Worm (Caenorhabditis elegans): ENCODE results near the gene gly-7.

gly-7 gene

ce11 chrV:1821287-1821686 is at the start of gene gly-7, which contains the start of gene mrpl-39:
Gene gly-7, minus strand, starts transcription at chrV:1821323.
Gene mrpl-39, plus strand, starts transcription at chrV:1821579.
- TF ChIP-seq ceh-82 (tag; optimal IDR thresholded peaks at IDR 0.05) (peak in 1 of 3 experiments; percentile 27), xbp-1 (tag; optimal IDR thresholded peaks at IDR 0.05) (peak; percentile 28), dsc-1 (tag; optimal IDR thresholded peaks at IDR 0.05) (peak; percentile 21), swsn-7 (tag; optimal IDR thresholded peaks at IDR 0.05) (peak; percentile 11), nhr-20 (tag; optimal IDR thresholded peaks at IDR 0.05) (peak; percentile 30), pax-3 (tag; optimal IDR thresholded peaks at IDR 0.05) (no peak), skn-1 (tag; optimal IDR thresholded peaks at IDR 0.05) (peak; percentile 34), ceh-8 (GFP tag; optimal IDR thresholded peaks at IDR 0.05) (no peak), fkh-8 (tag; optimal IDR thresholded peaks at IDR 0.05) (no peak), C16A3.4 (tag; optimal IDR thresholded peaks at IDR 0.05) (peak; percentile 11), lin-35 (GFP tag; optimal IDR thresholded peaks at IDR 0.05) (peak; percentile 15 to 52), nhr-90 (tag; optimal IDR thresholded peaks at IDR 0.05; ENCODE audit: poor library complexity) (peak; percentile 2), unc-130 (tag; optimal IDR thresholded peaks at IDR 0.05) (peak; percentile 20), nhr-84 (tag; optimal IDR thresholded peaks at IDR 0.05) (no peak), nhr-85 (tag) (peak; percentile 6), rnt-1 (tag; optimal IDR thresholded peaks at IDR 0.05) (peak; percentile 53), tbx-2 (tag; optimal IDR thresholded peaks at IDR 0.05) (peak; percentile 32), efl-1 (optimal IDR thresholded peaks at IDR 0.05) (peak; percentile 21 to 52), efl-1 (GFP tag; optimal IDR thresholded peaks at IDR 0.05 in 1 of 2) (peak; percentile 45 to 93), mab-9 (GFP tag; IDR thresholded peaks at IDR 0.05) (no peak), irx-1 (tag; optimal IDR thresholded peaks at IDR 0.05) (no peak), Y116A8C.19 (tag; optimal IDR thresholded peaks at IDR 0.05; ENCODE audit: borderline replicate concordance) (no peak), dpl-1 (GFP tag; optimal IDR thresholded peaks at IDR 0.05) (peak in 2 of 3 experiments; percentile 34 to 48), snu-23 (GFP tag; optimal IDR thresholded peaks at IDR 0.05) (peak; percentile 48), nhr-47 (tag; optimal IDR thresholded peaks at IDR 0.05) (peak; percentile 33), egl-27 (tag; optimal IDR thresholded peaks at IDR 0.05) (no peak), lsy-2 (tag; optimal IDR thresholded peaks at IDR 0.05) (peak in 1 of 2 experiments; percentile 27)

DNA sequence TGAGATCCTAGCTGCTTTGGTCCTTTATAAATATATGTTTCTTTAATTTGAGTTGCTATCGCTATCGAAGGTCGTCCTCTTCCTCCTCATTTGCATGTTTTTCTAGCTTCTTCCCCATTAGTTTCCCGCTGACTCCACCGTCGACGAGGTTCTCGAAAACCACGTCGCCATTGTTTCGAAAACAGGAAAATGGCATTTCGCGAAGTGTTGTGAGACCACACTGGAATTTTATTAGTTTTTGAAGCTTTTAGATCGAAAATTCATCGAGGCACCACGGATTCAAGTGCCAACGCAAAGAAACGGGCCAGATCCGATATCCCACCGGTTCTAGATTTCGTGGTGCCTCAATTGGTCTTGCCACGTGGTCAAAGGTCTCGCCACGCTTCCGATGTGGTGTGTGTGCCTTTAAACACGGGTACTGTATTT is 49.4 kb upstream of the gly-7 start:
- no peak for TF ChIP-seq ceh-88 (GFP tag; IDR thresholded peaks at IDR 0.05)
- TF ChIP-seq jun-1 (tag; optimal IDR thresholded peaks at IDR 0.05) = no peak
- TF ChIP-seq rnt-1 (tag; optimal IDR thresholded peaks at IDR 0.05) = no peak
- no peak for TF ChIP-seq aha-1 (tag; optimal IDR thresholded peaks at IDR 0.05)
- peak; percentile 24 for TF ChIP-seq alr-1 (tag; optimal IDR thresholded peaks at IDR 0.05; ENCODE audit: borderline replicate concordance)

DNA sequence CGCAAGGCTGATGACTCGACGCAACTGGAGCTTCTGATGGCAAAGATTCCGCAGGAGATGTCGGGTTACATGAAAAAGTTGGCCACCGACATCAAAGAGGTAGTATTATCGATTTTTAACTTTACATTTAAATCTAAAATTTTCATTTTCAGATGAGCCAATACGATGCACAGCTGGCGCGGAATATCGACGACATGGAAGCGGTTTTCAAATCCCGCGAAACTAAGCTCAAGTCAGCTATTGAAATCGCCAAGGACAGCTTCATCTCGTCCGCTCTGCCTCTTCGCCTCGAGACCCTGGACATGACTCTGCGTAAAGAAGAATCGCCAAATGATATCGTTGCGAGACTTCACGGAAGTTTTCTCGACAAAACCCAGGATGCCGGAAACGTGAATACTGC is 48.6 kb upstream of the gly-7 start, which contains the start of gene T10B5.3:
Gene T10B5.3 (minus strand): TSS at position 101 of the 400 bp plus-strand sequence.
- no peak for TF ChIP-seq sptf-1 (tag; optimal IDR thresholded peaks at IDR 0.05)
- TF ChIP-seq ceh-88 (GFP tag; IDR thresholded peaks at IDR 0.05) = no peak
- TF ChIP-seq nhr-11 (tag; optimal IDR thresholded peaks at IDR 0.05) = no peak
- no peak for TF ChIP-seq snu-23 (GFP tag; optimal IDR thresholded peaks at IDR 0.05)
- TF ChIP-seq aly-2 (tag; optimal IDR thresholded peaks at IDR 0.05) = no peak
- no peak for TF ChIP-seq efl-1 (optimal IDR thresholded peaks at IDR 0.05)
- no peak for TF ChIP-seq efl-1 (GFP tag; optimal IDR thresholded peaks at IDR 0.05 in 1 of 2)
- TF ChIP-seq nhr-84 (tag; optimal IDR thresholded peaks at IDR 0.05) = no peak
- no peak for TF ChIP-seq nhr-85 (tag)
- TF ChIP-seq swsn-7 (tag; optimal IDR thresholded peaks at IDR 0.05) = no peak
- TF ChIP-seq ets-5 (GFP tag; IDR thresholded peaks at IDR 0.05) = no peak
- TF ChIP-seq tlp-1 (tag; optimal IDR thresholded peaks at IDR 0.05) = no peak
- TF ChIP-seq mab-9 (GFP tag; IDR thresholded peaks at IDR 0.05) = no peak
- no peak for TF ChIP-seq nhr-71 (tag; optimal IDR thresholded peaks at IDR 0.05)
- TF ChIP-seq lin-13 (GFP tag; optimal IDR thresholded peaks at IDR 0.05) = no peak
- no peak for TF ChIP-seq fos-1 (tag; optimal IDR thresholded peaks at IDR 0.05)

All from whole organism, L1 larva.